Worm (Caenorhabditis elegans) whole organism, L1 larva: ENCODE data around the gene ugt-6.

Source experiments
- lin-39 ChIP-seq: fragments of 150-350 bp; optimal IDR thresholded peaks from 2 replicates; lab custom pipeline; 2014; ENCODE audit warnings: missing biosample characterization, missing genetic modification reagents, missing genetic modification characterization
- nhr-237 ChIP-seq: fragments of 150-350 bp; optimal IDR thresholded peaks from 2 replicates; lab custom pipeline; 2014; ENCODE audit warnings: missing biosample characterization, missing genetic modification characterization
- nhr-71 ChIP-seq: sonication (generic microtip); optimal IDR thresholded peaks from 2 replicates; lab custom pipeline; 2016; ENCODE audit warnings: mild to moderate bottlenecking, missing genetic modification characterization, moderate library complexity, missing compliant biosample characterization
- nhr-77 ChIP-seq: fragments of 150-350 bp; optimal IDR thresholded peaks from 2 replicates; lab custom pipeline; 2014; ENCODE audit warnings: missing biosample characterization, missing genetic modification characterization
- rnt-1 ChIP-seq: sonication (generic microtip); optimal IDR thresholded peaks from 2 replicates; lab custom pipeline; 2016; ENCODE audit warnings: mild to moderate bottlenecking, missing genetic modification characterization, moderate library complexity, missing compliant biosample characterization
- skn-1 ChIP-seq: fragments of 150-350 bp; optimal IDR thresholded peaks from 2 replicates; lab custom pipeline; 2014; ENCODE audit warnings: missing biosample characterization, missing genetic modification characterization
- tbx-2 ChIP-seq: sonication (generic microtip); optimal IDR thresholded peaks from 2 replicates; lab custom pipeline; 2016; ENCODE audit warnings: missing genetic modification characterization, missing compliant biosample characterization

DNA sequence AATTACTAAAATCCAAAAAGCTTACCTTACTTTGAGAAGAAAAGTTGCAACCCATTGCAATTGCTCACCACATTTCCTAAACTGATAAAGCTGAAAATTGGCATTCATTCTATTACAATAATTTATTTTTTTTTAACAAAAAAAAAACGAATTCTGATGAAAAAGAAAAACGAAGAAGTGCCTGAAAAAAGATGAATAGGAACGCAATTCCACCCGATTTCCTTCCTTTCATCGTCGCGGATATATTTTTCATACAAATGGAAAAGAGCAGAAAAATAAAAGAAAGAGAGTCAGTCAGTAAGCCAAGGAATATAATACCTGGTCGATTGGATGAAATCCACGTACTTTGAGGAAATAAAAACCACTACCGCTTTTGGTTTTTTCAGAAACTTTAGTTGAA, 43.2 kb downstream of the ugt-6 start, which contains the start of gene gpa-13:
- TF ChIP-seq tbx-2 = no peak
- TF ChIP-seq lin-39 = no peak
- no peak for TF ChIP-seq rnt-1
- no peak for TF ChIP-seq nhr-237 (tag; lab: Kevin White, UChicago)
- TF ChIP-seq nhr-71 (tag; lab: Kevin White, UChicago) = no peak
- no peak for TF ChIP-seq skn-1 (tag; lab: Kevin White, UChicago)
- TF ChIP-seq nhr-77 = no peak
